Worm (Caenorhabditis elegans) whole organism, early embryonic: Measurements from ENCODE around the gene cyp-33C9.

Experiments used
- B0310.2 ChIP-seq: sonication (generic microtip); optimal IDR thresholded peaks from 2 replicates; lab custom pipeline; 2016; ENCODE audit warnings: mild to moderate bottlenecking, missing genetic modification characterization, missing compliant biosample characterization
- F13C5.2 ChIP-seq: sonication (generic microtip); optimal IDR thresholded peaks from 2 replicates; lab custom pipeline; 2017; ENCODE audit warnings: mild to moderate bottlenecking, missing genetic modification characterization, inconsistent platforms, missing compliant biosample characterization
- aly-1 ChIP-seq: sonication (generic microtip); optimal IDR thresholded peaks from 2 replicates; lab custom pipeline; 2016; ENCODE audit warnings: missing genetic modification characterization, missing compliant biosample characterization
- ama-1 ChIP-seq: fragments of 150-350 bp; optimal IDR thresholded peaks from 2 replicates; lab custom pipeline; 2014
- ceh-36 ChIP-seq: sonication (generic microtip); optimal IDR thresholded peaks from 2 replicates; lab custom pipeline; 2016; ENCODE audit warnings: missing genetic modification characterization, inconsistent platforms, missing compliant biosample characterization
- flt-1 ChIP-seq: fragments of 200-800 bp; sonication (Bioruptor generic); IDR thresholded peaks from 2 replicates; pipeline ENCODE4 v1.3.6; 2022; ENCODE audit warnings: missing genetic modification characterization, missing compliant biosample characterization
- hmbx-1 ChIP-seq: sonication (generic microtip); optimal IDR thresholded peaks from 2 replicates; lab custom pipeline; 2016; ENCODE audit warnings: mild to moderate bottlenecking, missing genetic modification characterization, missing compliant biosample characterization
- hnd-1 ChIP-seq: sonication (generic microtip); optimal IDR thresholded peaks from 2 replicates; lab custom pipeline; 2016; ENCODE audit warnings: missing genetic modification characterization, missing compliant biosample characterization
- pes-1 ChIP-seq: fragments of 200-800 bp; sonication (Bioruptor generic); IDR thresholded peaks from 2 replicates; pipeline ENCODE4 v1.3.6; 2022; ENCODE audit warnings: missing genetic modification reagents, missing genetic modification characterization, missing compliant biosample characterization
- tra-4 ChIP-seq: sonication (generic microtip); optimal IDR thresholded peaks from 2 replicates; lab custom pipeline; 2017; ENCODE audit warnings: missing genetic modification characterization, missing compliant biosample characterization

DNA sequence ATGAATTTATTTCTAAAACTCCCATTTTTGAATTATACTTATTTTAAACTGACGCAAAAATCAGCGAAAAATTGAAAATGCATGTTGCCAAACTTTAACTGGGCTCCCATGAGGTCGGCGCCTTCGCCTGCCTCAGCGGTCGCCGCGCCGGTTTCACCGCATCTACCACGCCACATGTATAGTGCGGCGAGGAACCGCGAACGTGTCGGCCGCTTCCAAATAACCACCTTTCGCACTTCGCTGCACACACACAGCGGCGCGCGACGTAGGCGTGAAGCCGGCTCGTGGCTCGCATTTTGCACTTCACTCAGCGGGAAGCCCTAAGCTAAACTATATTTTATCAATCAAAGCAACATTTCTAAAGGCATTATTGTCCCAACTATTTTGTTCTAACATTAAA, 6.2 kb upstream of the cyp-33C9 start:
- TF ChIP-seq aly-1 (tag; lab: Kevin White, UChicago) (no peak), ama-1 (lab: Kevin White, UChicago) (no peak), ceh-36 (tag; lab: Kevin White, UChicago) (no peak), pes-1 (GFP tag; lab: Robert Waterston, UW) (no peak), F13C5.2 (no peak), B0310.2 (tag; lab: Kevin White, UChicago) (no peak), flt-1 (GFP tag; lab: Robert Waterston, UW) (no peak), hnd-1 (tag; lab: Kevin White, UChicago) (no peak), tra-4 (tag; lab: Kevin White, UChicago) (no peak), hmbx-1 (tag; lab: Kevin White, UChicago) (no peak)
